Worm (Caenorhabditis elegans) whole organism, L1 larva: Measurements from ENCODE around the gene nhr-206.

Experiments
- aha-1 ChIP-seq: fragments of 150-350 bp; optimal IDR thresholded peaks from 2 replicates; lab custom pipeline; 2014; ENCODE audit warnings: missing biosample characterization, missing genetic modification characterization
- dpl-1 ChIP-seq, 3 experiments: fragments of 150-350 bp in 2 of 3; sonication (generic microtip) in 1 of 3; optimal IDR thresholded peaks; 2 replicates each; lab custom pipeline; 2014 to 2017; ENCODE audit warnings: missing biosample characterization in 3 of 3, missing genetic modification characterization in 3 of 3, missing genetic modification reagents in 3 of 3
- fkh-4 ChIP-seq: sonication (generic microtip); optimal IDR thresholded peaks from 2 replicates; lab custom pipeline; 2016; ENCODE audit warnings: missing compliant biosample characterization, missing genetic modification characterization, borderline replicate concordance
- ztf-4 ChIP-seq: fragments of 150-350 bp; optimal IDR thresholded peaks from 2 replicates; lab custom pipeline; 2014; ENCODE audit warnings: missing biosample characterization, missing genetic modification characterization

ce11 chrV:12084216-12084615 is 7.6 kb upstream of the nhr-206 start, which contains the start of gene R07B7.8:
- no peak for TF ChIP-seq ztf-4
- TF ChIP-seq dpl-1 (GFP tag; optimal IDR thresholded peaks at IDR 0.05; lab: Kevin White, UChicago), result no peak
- TF ChIP-seq aha-1 (tag; lab: Kevin White, UChicago), result no peak
- no peak for TF ChIP-seq fkh-4
